Worm (Caenorhabditis elegans): Measurements from ENCODE around the gene K10D11.2.

K10D11.2 gene

DNA sequence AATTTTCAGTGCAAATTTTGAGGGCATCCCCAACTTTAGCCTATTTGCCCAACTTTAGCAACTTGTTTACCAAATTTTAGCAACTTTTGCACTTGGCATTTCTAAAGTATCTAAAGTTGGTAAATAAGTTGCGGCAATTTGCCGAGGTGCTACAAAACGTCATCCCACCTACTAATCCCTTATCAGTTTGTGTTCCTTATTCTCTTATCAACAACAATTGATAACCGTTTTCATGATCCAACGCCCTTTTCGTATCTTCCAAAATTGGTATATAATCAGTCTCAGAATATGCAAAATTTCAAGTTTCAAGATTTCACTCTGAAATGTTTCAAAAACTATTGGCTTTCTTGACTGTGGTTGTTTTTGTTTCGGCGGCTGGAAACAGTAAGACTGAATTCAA, 5.5 kb upstream of the K10D11.2 start, which contains the start of gene F55G11.4:
F55G11.4 (plus strand) TSS at position 289 of the 400 bp plus-strand sequence.
- TF ChIP-seq hlh-30 (tag; optimal IDR thresholded peaks at IDR 0.05; ENCODE audit: insufficient read depth) (no peak), nhr-11 (tag; optimal IDR thresholded peaks at IDR 0.05) (no peak), F13H6.1 (tag; optimal IDR thresholded peaks at IDR 0.05) (no peak), lin-11 (tag; optimal IDR thresholded peaks at IDR 0.05) (no peak), ceh-14 (tag; optimal IDR thresholded peaks at IDR 0.05) (no peak), nfya-1 (tag; optimal IDR thresholded peaks at IDR 0.05) (no peak), elt-2 (tag; optimal IDR thresholded peaks at IDR 0.05) (peak; percentile 64)

DNA sequence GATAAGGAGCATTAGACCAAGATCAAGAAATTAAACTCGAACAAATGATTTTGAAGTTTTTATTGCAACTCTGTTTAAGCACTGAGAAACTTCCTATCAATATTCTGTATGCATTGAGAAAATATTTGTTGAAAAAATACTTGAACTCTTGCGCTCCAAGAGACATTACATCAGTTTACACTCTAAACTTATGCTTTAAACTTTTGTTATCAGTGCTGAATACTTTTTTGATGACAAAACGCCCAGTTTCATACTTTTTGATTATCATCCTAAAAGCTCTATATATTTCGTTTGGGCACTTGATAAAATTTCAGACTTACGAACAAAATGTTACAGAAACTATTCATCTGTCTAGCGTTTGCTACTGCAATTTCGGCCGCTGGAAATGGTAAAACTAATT, 2.8 kb upstream of the K10D11.2 start, which contains the start of gene dod-17:
dod-17 (plus strand) TSS at position 323 of the 400 bp plus-strand sequence.
- no peak for TF ChIP-seq pax-1 (tag; optimal IDR thresholded peaks at IDR 0.05)
- TF ChIP-seq lin-11 (tag; optimal IDR thresholded peaks at IDR 0.05): no peak
- TF ChIP-seq ama-1 (optimal IDR thresholded peaks at IDR 0.05): no peak
- no peak for TF ChIP-seq dve-1 (tag; optimal IDR thresholded peaks at IDR 0.05)
- TF ChIP-seq ceh-22 (tag; optimal IDR thresholded peaks at IDR 0.05): no peak
- no peak for TF ChIP-seq pag-3 (tag; optimal IDR thresholded peaks at IDR 0.05; ENCODE audit: borderline replicate concordance)

DNA sequence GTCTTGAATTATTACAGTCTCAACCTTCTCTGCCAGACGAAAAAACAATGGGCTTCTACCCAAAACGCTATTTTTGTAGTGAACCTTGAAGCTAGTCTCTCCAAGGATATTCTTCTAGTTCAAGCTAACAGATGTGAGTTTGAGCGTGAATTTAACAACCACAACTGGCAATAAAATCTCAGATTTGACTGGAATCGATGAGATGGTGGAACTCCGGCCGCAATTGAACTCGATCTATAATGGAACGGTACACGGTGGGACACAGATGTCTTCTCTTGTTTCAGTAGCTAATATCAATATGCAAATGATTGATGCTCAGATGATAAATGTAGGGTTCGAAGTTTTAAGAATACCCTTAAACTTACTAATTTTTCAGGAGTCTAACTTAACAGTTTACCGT, 1.1 kb upstream of the K10D11.2 start:
- no peak for TF ChIP-seq fax-1 (tag; optimal IDR thresholded peaks at IDR 0.05)
- no peak for TF ChIP-seq dmd-4 (tag; optimal IDR thresholded peaks at IDR 0.05; ENCODE audit: borderline replicate concordance)
- no peak for TF ChIP-seq ceh-22 (tag; optimal IDR thresholded peaks at IDR 0.05)
- TF ChIP-seq madf-2 (tag; optimal IDR thresholded peaks at IDR 0.05): no peak
- TF ChIP-seq hlh-30 (tag; optimal IDR thresholded peaks at IDR 0.05; ENCODE audit: insufficient read depth): no peak
- no peak for TF ChIP-seq C08G9.2 (tag; optimal IDR thresholded peaks at IDR 0.05)
- no peak for TF ChIP-seq ceh-24 (tag; optimal IDR thresholded peaks at IDR 0.05)

DNA sequence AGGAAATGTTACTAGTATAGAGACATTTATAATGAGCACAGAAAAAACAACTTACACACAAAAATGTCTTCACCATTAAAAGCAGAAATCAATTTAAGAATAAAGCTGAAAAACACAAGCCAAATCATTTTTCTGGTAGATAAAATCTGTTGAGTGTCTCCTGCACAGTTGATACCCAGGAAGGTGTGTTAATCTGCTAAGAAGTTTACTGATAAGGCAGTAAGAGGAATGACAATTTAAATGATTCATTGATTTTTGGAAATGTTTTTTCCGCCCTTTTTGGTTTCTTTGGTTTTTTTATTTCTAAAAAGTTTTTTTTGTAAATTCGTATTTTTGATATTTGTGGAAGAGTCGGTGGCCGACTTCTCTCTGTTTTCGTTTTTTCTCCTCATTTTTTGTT, 7.2 kb downstream of the K10D11.2 start, which contains the start of gene K10D11.3:
K10D11.3 (minus strand) TSS at position 174 of the 400 bp plus-strand sequence.
- TF ChIP-seq elt-2 (tag; optimal IDR thresholded peaks at IDR 0.05) (peak; percentile 7), dve-1 (tag; optimal IDR thresholded peaks at IDR 0.05) (no peak)

DNA sequence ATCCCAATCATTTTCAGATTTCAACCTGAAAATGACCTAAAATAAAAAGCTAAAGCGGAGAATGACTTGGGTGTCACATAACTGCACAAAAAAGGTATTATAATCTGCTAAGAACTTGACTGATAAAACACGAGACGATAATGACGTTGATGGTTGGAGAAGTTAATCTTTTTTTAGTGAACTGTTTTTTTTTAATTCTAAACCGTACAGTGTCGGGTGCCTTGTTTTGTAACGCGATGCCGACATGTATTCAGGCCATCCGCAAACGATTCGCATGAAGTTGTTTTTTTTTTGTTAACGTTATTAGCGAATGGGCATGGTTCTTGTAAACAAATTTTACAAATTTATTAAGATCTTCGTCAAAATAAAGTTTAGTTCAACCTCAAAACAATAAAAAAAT, 10.6 kb downstream of the K10D11.2 start, which contains the start of gene K10D11.6:
K10D11.6 (minus strand) TSS at position 101 of the 400 bp plus-strand sequence.
- no peak for TF ChIP-seq F13H6.1 (tag; optimal IDR thresholded peaks at IDR 0.05)
- TF ChIP-seq dve-1 (tag; optimal IDR thresholded peaks at IDR 0.05): no peak
- TF ChIP-seq dmd-4 (tag; optimal IDR thresholded peaks at IDR 0.05; ENCODE audit: borderline replicate concordance): no peak
- TF ChIP-seq lin-11 (tag; optimal IDR thresholded peaks at IDR 0.05): no peak
- no peak for TF ChIP-seq fax-1 (tag; optimal IDR thresholded peaks at IDR 0.05)
- TF ChIP-seq unc-42 (tag; optimal IDR thresholded peaks at IDR 0.05): no peak
- TF ChIP-seq tbx-2 (tag; optimal IDR thresholded peaks at IDR 0.05): no peak
- TF ChIP-seq sox-2 (GFP tag; IDR thresholded peaks at IDR 0.05): no peak
- TF ChIP-seq nfya-1 (tag; optimal IDR thresholded peaks at IDR 0.05): no peak
- TF ChIP-seq madf-2 (tag; optimal IDR thresholded peaks at IDR 0.05): no peak
- TF ChIP-seq elt-2 (tag; optimal IDR thresholded peaks at IDR 0.05): no peak
- no peak for TF ChIP-seq tbx-7 (tag; optimal IDR thresholded peaks at IDR 0.05)
- no peak for TF ChIP-seq Y22D7AL.16 (tag; optimal IDR thresholded peaks at IDR 0.05)
- TF ChIP-seq elt-4 (tag; optimal IDR thresholded peaks at IDR 0.05): no peak
- no peak for TF ChIP-seq odd-2 (tag; optimal IDR thresholded peaks at IDR 0.05)
- no peak for TF ChIP-seq pat-9 (tag; optimal IDR thresholded peaks at IDR 0.05)
- no peak for TF ChIP-seq C08G9.2 (tag; optimal IDR thresholded peaks at IDR 0.05)
- TF ChIP-seq ceh-31 (tag; optimal IDR thresholded peaks at IDR 0.05): no peak
- no peak for TF ChIP-seq eyg-1 (tag; optimal IDR thresholded peaks at IDR 0.05)
- TF ChIP-seq ceh-19 (GFP tag; optimal IDR thresholded peaks at IDR 0.05): no peak

DNA sequence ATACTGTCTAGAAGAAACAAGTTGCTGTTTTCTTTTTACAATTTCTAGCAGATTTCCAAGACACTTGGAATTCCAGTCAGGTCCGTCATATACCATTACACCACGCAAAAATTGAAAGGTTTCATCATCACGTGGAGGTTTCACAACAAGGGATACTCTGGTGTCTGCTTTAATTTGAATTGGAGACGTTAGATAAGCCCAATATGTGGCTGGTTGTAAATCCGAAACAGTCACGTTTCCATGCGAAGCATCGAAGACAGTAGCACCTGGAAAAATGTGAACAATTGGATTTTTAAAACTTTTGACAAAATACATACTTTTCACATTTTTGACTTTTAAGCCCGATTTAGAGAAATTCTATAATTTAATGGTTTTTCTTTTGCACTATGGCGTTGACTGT, 11.9 kb downstream of the K10D11.2 start:
- TF ChIP-seq hlh-15 (tag; optimal IDR thresholded peaks at IDR 0.05) (no peak), madf-2 (tag; optimal IDR thresholded peaks at IDR 0.05) (no peak), ref-2 (tag; optimal IDR thresholded peaks at IDR 0.05) (no peak), tbx-2 (tag; optimal IDR thresholded peaks at IDR 0.05) (no peak), hlh-6 (tag; optimal IDR thresholded peaks at IDR 0.05) (no peak), ama-1 (optimal IDR thresholded peaks at IDR 0.05) (no peak), elt-4 (tag; optimal IDR thresholded peaks at IDR 0.05) (no peak), unc-3 (GFP tag; conservative IDR thresholded peaks at IDR 0.05) (no peak), unc-3 (tag; optimal IDR thresholded peaks at IDR 0.05) (no peak), sdc-2 (tag; optimal IDR thresholded peaks at IDR 0.05) (no peak), unc-86 (tag; optimal IDR thresholded peaks at IDR 0.05) (no peak), ets-4 (tag; optimal IDR thresholded peaks at IDR 0.05) (no peak), sox-4 (tag; optimal IDR thresholded peaks at IDR 0.05) (no peak), lim-6 (tag; optimal IDR thresholded peaks at IDR 0.05) (no peak), hlh-8 (tag; optimal IDR thresholded peaks at IDR 0.05) (no peak), hlh-30 (tag; optimal IDR thresholded peaks at IDR 0.05; ENCODE audit: insufficient read depth) (no peak), pax-1 (tag; optimal IDR thresholded peaks at IDR 0.05) (no peak), eyg-1 (tag; optimal IDR thresholded peaks at IDR 0.05) (no peak), odd-2 (tag; optimal IDR thresholded peaks at IDR 0.05) (no peak)
